Fruit fly (Drosophila melanogaster): Measurements from ENCODE around the gene Mettl3.

Gene Mettl3

dm6 chr3R:24025715-24026467, 6.1 kb upstream of the Mettl3 start (continued):
- TF ChIP-seq disco-r (GFP tag; optimal IDR thresholded peaks at IDR 0.05), result no peak
- TF ChIP-seq caup (GFP tag; optimal IDR thresholded peaks at IDR 0.05; ENCODE audit: severe bottlenecking), result no peak
- TF ChIP-seq twi (tag; optimal IDR thresholded peaks at IDR 0.05), result no peak
- TF ChIP-seq Atf3 (GFP tag; optimal IDR thresholded peaks at IDR 0.05), result peak; percentile 34
- no peak for TF ChIP-seq crc (GFP tag; optimal IDR thresholded peaks at IDR 0.05)
- no peak for TF ChIP-seq unc-4 (GFP tag; IDR thresholded peaks at IDR 0.05; ENCODE audit: partially characterized antibody)
- no peak for TF ChIP-seq Nf-YB (GFP tag; optimal IDR thresholded peaks at IDR 0.05)
- TF ChIP-seq CG10565 (GFP tag; optimal IDR thresholded peaks at IDR 0.05), result no peak
- TF ChIP-seq Sox102F (GFP tag; optimal IDR thresholded peaks at IDR 0.05), result peak; percentile 71
- no peak for TF ChIP-seq CG9817 (tag; optimal IDR thresholded peaks at IDR 0.05)
- no peak for TF ChIP-seq CG12104 (GFP tag; optimal IDR thresholded peaks at IDR 0.05)
- TF ChIP-seq Chrac-16 (GFP tag; optimal IDR thresholded peaks at IDR 0.05), result peak; percentile 18
- TF ChIP-seq CG2120 (GFP tag; optimal IDR thresholded peaks at IDR 0.05), result peak; percentile 38
- no peak for TF ChIP-seq Stat92E (GFP tag; optimal IDR thresholded peaks at IDR 0.05)
- TF ChIP-seq CG31224 (GFP tag; IDR thresholded peaks at IDR 0.05), result no peak
- TF ChIP-seq CG7556 (GFP tag; optimal IDR thresholded peaks at IDR 0.05), result no peak
- TF ChIP-seq CG42726 (GFP tag; IDR thresholded peaks at IDR 0.05; ENCODE audit: partially characterized antibody), result no peak
- TF ChIP-seq CG10959 (GFP tag; IDR thresholded peaks at IDR 0.05), result no peak
- no peak for TF ChIP-seq prd (optimal IDR thresholded peaks at IDR 0.05)
- TF ChIP-seq prd (GFP tag; IDR thresholded peaks at IDR 0.05), result peak; percentile 49; the same call in 2 of the 3 replicates
- TF ChIP-seq dmrt99B (tag; optimal IDR thresholded peaks at IDR 0.05), result peak; percentile 54
- peak; percentile 41; the same call in 1 of the 2 replicates for TF ChIP-seq Awh (GFP tag; IDR thresholded peaks at IDR 0.05)
- TF ChIP-seq CG11504 (tag; optimal IDR thresholded peaks at IDR 0.05), result peak; percentile 66
- no peak for TF ChIP-seq Abd-B (GFP tag; optimal IDR thresholded peaks at IDR 0.05)
- TF ChIP-seq oc (tag; optimal IDR thresholded peaks at IDR 0.05), result no peak
- no peak for TF ChIP-seq nom (GFP tag; optimal IDR thresholded peaks at IDR 0.05)
- TF ChIP-seq kah (GFP tag; optimal IDR thresholded peaks at IDR 0.05), result no peak
- no peak for TF ChIP-seq otp (GFP tag; IDR thresholded peaks at IDR 0.05)
- peak; percentile 39 for TF ChIP-seq fd96Cb (tag; optimal IDR thresholded peaks at IDR 0.05)
- peak; percentile 47 for TF ChIP-seq lmd (GFP tag; IDR thresholded peaks at IDR 0.05)
- peak in 1 of 2 experiments; percentile 13 for TF ChIP-seq Eip74EF (GFP tag; optimal IDR thresholded peaks at IDR 0.05)
- no peak for TF ChIP-seq klu (GFP tag; IDR thresholded peaks at IDR 0.05)
- no peak for TF ChIP-seq vnd (GFP tag; IDR thresholded peaks at IDR 0.05; ENCODE audit: partially characterized antibody)
- TF ChIP-seq btn (GFP tag; optimal IDR thresholded peaks at IDR 0.05), result no peak
- TF ChIP-seq dm (GFP tag; optimal IDR thresholded peaks at IDR 0.05), result no peak
- peak; percentile 46 for TF ChIP-seq Ptx1 (GFP tag; IDR thresholded peaks at IDR 0.05)
- no peak for TF ChIP-seq pb (GFP tag; optimal IDR thresholded peaks at IDR 0.05)
- no peak for TF ChIP-seq CG10543 (GFP tag; optimal IDR thresholded peaks at IDR 0.05)
- TF ChIP-seq croc (GFP tag; conservative IDR thresholded peaks at IDR 0.05), result no peak
- peak; percentile 19; the same call in 1 of the 2 replicates for TF ChIP-seq CG10366 (GFP tag; IDR thresholded peaks at IDR 0.05)
- TF ChIP-seq MESR4 (GFP tag; optimal IDR thresholded peaks at IDR 0.05), result no peak
- TF ChIP-seq Scr (GFP tag; IDR thresholded peaks at IDR 0.05; ENCODE audit: partially characterized antibody), result no peak
- TF ChIP-seq Dad (GFP tag; optimal IDR thresholded peaks at IDR 0.05), result no peak
- no peak for TF ChIP-seq CG31388 (GFP tag; optimal IDR thresholded peaks at IDR 0.05)
- peak; percentile 13 for TF ChIP-seq az2 (GFP tag; optimal IDR thresholded peaks at IDR 0.05)
- no peak for TF ChIP-seq Rx (GFP tag; IDR thresholded peaks at IDR 0.05)
- TF ChIP-seq bbx (GFP tag; IDR thresholded peaks at IDR 0.05; ENCODE audit: partially characterized antibody), result no peak
- no peak for TF ChIP-seq HLH4C (GFP tag; IDR thresholded peaks at IDR 0.05; ENCODE audit: partially characterized antibody)

Data from whole organism, embryonic.